Worm (Caenorhabditis elegans): Measurements from ENCODE around the gene C06A6.2.

Gene C06A6.2

DNA sequence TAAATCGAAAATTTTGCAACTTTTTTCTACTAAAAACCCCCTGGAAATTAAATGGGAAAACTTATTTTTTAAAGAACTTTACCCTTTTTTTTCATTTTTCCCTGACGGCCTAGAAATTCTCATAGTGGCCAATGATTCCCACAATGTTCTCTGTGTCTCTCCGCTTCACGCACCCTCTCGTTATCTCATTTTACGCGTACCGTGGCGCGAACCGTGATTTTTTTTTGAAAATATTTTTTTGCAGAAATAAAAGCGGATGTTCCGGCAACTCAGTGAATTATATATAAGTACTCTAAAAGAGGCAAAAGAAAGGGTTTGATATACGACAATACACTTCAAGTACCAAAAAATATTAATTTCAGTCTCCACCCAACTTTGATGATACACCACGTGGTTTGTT is at the start of gene C06A6.2:
Gene C06A6.2 (plus strand): TSS at position 237 of the 400 bp plus-strand sequence.
- TF ChIP-seq mdt-29 (GFP tag; IDR thresholded peaks at IDR 0.05) (no peak), hlh-30 (tag; optimal IDR thresholded peaks at IDR 0.05; ENCODE audit: insufficient read depth) (peak; percentile 3), mes-2 (tag; optimal IDR thresholded peaks at IDR 0.05; ENCODE audit: poor library complexity, severe bottlenecking) (peak; percentile 29), ceh-20 (GFP tag; IDR thresholded peaks at IDR 0.05) (no peak)

DNA sequence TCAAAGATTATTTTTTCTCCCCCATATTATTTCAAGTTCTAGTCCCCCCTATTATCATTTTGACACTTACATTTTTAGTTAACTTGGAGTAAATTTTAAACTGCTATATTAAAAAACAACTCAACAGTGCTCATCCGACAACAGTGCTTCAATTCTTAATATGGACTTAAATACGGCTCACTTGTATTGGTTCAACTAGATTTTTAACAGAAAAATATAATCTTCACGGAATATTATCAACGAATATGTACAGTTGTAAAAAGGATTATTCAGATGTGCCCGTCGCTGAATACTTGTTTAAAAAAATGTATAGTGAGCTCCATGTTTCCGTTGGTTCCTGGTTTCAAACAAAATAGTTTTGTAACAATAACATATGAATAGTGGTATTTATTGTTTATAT is 46.1 kb upstream of the C06A6.2 start:
- TF ChIP-seq unc-130 (GFP tag; optimal IDR thresholded peaks at IDR 0.05) (no peak), ama-1 (optimal IDR thresholded peaks at IDR 0.05) (no peak), zip-11 (GFP tag; IDR thresholded peaks at IDR 0.05) (no peak), nhr-28 (tag; optimal IDR thresholded peaks at IDR 0.05) (no peak), dmd-9 (GFP tag; IDR thresholded peaks at IDR 0.05) (no peak), Y75B8A.6 (GFP tag; IDR thresholded peaks at IDR 0.05) (no peak), snpc-1.2 (GFP tag; IDR thresholded peaks at IDR 0.05) (peak; percentile 61), F49E8.2 (tag; optimal IDR thresholded peaks at IDR 0.05; ENCODE audit: borderline replicate concordance) (peak; percentile 21), hlh-11 (tag; optimal IDR thresholded peaks at IDR 0.05) (no peak), mes-2 (tag; optimal IDR thresholded peaks at IDR 0.05; ENCODE audit: poor library complexity, severe bottlenecking) (no peak), unc-62 (GFP tag; optimal IDR thresholded peaks at IDR 0.05 in 1 of 2) (no peak), unc-62 (tag; optimal IDR thresholded peaks at IDR 0.05) (no peak), mep-1 (tag; optimal IDR thresholded peaks at IDR 0.05) (no peak), nhr-76 (tag; optimal IDR thresholded peaks at IDR 0.05) (no peak)

DNA sequence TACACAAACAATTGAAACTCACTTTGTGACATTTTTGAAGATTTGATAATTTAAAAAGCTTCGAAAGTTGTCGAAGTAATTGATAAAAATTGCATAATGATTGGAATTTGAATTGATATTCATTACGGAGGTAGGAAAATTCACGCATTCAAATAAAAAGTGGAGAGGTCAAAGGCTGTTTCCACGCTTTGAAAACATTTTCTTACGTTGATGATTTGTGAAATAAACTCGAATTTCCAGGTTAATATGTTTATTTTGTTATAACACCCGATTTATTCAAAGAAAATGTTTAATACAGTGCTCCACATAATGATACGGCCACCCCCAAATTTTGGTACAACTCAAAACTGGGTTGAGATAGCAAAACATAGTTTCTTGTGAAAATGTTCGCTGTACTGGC is 43.2 kb upstream of the C06A6.2 start, which contains the start of gene C33H5.16:
Gene C33H5.16 (minus strand): TSS at position 101 of the 400 bp plus-strand sequence.
- TF ChIP-seq nhr-41 (GFP tag; IDR thresholded peaks at IDR 0.05) = no peak
- TF ChIP-seq zip-2 (tag; optimal IDR thresholded peaks at IDR 0.05) = no peak
- no peak for TF ChIP-seq mes-2 (tag; optimal IDR thresholded peaks at IDR 0.05; ENCODE audit: poor library complexity, severe bottlenecking)
- TF ChIP-seq nhr-111 (GFP tag; optimal IDR thresholded peaks at IDR 0.05) = no peak
- no peak for TF ChIP-seq ztf-11 (tag; optimal IDR thresholded peaks at IDR 0.05)
- TF ChIP-seq tra-1 (GFP tag; IDR thresholded peaks at IDR 0.05) = no peak
- no peak for TF ChIP-seq spr-1 (tag; optimal IDR thresholded peaks at IDR 0.05)
- TF ChIP-seq lim-7 (GFP tag; IDR thresholded peaks at IDR 0.05) = no peak
- no peak for TF ChIP-seq saeg-2 (GFP tag; IDR thresholded peaks at IDR 0.05)
- TF ChIP-seq ceh-28 (tag; optimal IDR thresholded peaks at IDR 0.05) = no peak

DNA sequence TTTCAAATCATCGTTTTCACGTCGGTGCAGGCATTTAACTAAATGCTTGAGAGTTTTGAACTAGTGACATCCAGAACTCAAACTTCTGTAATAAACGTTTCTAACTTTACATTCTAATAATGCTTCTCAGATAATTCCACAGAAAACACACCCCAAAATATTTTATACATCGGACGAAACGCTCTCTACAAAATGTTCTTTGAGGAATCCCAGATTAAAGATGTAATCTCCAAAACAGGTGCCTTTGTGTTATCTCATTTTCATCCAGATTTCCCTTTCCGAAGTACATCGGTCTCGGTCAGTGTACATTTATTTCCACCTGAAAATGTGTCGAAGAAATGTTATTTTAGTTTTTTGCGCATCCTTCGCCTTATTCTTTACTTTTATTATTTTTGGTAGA is 41.7 kb upstream of the C06A6.2 start, which contains the start of gene C33H5.2:
Gene C33H5.2 (plus strand): TSS at position 301 of the 400 bp plus-strand sequence.
- TF ChIP-seq ctbp-1 (GFP tag; IDR thresholded peaks at IDR 0.05) = no peak
- no peak for TF ChIP-seq Y105C5A.15 (GFP tag; IDR thresholded peaks at IDR 0.05)
- TF ChIP-seq zip-11 (GFP tag; IDR thresholded peaks at IDR 0.05) = no peak

DNA sequence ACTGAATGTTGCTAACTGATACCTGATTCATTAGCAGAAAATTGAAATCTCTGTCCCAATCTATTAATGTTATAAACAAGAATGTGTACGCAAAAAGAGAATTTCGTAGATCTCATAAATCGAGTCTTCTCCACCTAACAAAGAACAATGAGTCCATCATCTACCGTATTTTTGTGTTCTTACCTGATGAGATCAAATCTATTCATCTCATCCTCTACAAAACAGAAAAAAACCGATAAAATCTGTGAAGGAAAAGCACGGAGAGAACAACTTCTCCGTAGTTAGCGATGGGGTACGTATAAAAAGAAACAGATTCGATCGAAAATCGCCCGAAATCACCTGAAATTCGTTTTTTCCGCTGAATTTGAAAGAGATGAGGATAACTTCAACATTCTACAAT is 37.8 kb upstream of the C06A6.2 start, which contains the start of gene C33H5.1:
Gene C33H5.1 (plus strand): TSS at position 330 of the 400 bp plus-strand sequence.
- TF ChIP-seq attf-4 (tag; optimal IDR thresholded peaks at IDR 0.05) (no peak), aha-1 (tag) (peak; percentile 70)

DNA sequence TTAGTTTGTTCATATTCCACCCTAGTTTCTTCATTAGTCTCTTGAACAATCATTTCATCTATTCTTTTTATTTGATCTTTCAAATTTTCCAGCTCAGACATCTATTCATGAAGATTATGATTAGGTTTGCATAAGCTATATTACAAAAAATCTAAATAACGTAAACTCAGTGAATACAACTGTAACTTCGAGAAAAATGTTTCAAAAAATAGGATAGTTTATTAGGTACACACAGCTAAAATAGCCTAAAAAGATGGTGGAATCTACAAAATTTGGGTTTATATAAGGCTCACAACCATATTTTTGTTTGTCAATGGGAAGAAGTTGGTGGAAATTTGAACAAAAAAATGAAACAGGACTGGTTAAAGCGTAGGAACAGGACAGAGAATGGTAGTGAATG is 33.7 kb upstream of the C06A6.2 start, which contains the start of gene zgpa-1:
Gene zgpa-1 (minus strand): TSS at position 101 of the 400 bp plus-strand sequence.
- TF ChIP-seq dve-1 (tag; optimal IDR thresholded peaks at IDR 0.05; ENCODE audit: insufficient read depth) (peak; percentile 2), aha-1 (tag) (peak; percentile 88), nhr-28 (tag; optimal IDR thresholded peaks at IDR 0.05) (no peak)

All from whole organism, L4 larva.